Worm (Caenorhabditis elegans): Measurements from ENCODE around the gene Y54E2A.8.
A peak's percentile ranks its signal among the peaks of the same experiment; 100 is the strongest.

ce11 chrII:14801086-14801531 lies 23.0 kb downstream of the Y54E2A.8 start:
- TF ChIP-seq pha-4 (tag; optimal IDR thresholded peaks at IDR 0.05) (no peak), ztf-6 (GFP tag; IDR thresholded peaks at IDR 0.05) (no peak), sea-2 (GFP tag; IDR thresholded peaks at IDR 0.05) (no peak), efl-1 (GFP tag; optimal IDR thresholded peaks at IDR 0.05) (no peak), K12H6.12 (tag; optimal IDR thresholded peaks at IDR 0.05) (peak; percentile 30), ama-1 (optimal IDR thresholded peaks at IDR 0.05) (no peak), ama-1 (GFP tag; optimal IDR thresholded peaks at IDR 0.05) (no peak), hrde-1 (tag; optimal IDR thresholded peaks at IDR 0.05; ENCODE audit: borderline replicate concordance) (no peak), nhr-27 (tag; optimal IDR thresholded peaks at IDR 0.05) (no peak), unc-130 (GFP tag; optimal IDR thresholded peaks at IDR 0.05) (no peak)
